Worm (Caenorhabditis elegans): ENCODE results near the gene npp-22.

DNA sequence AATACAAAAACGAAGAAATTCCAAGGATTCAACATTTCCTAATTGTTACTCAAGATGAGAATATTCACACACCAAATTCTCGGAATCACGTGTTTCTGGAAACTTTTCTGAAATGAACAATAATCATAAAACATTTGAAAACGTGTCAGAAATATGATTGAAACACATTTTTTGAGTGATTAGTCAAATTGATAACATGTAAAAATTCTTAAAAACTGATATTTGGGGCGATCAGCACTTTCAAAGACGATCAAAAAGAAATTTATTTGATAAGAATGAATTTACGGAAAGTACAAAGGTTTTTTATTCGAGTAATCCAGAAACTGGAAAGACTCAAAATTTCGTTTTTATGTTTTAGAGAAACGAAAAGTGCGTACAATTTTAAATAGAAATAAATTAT lies 17.5 kb downstream of the npp-22 start, which contains the start of gene tre-3:
- TF ChIP-seq med-1 (GFP tag; optimal IDR thresholded peaks at IDR 0.05; ENCODE audit: insufficient read depth): no peak
- no peak for TF ChIP-seq ref-1 (GFP tag; conservative IDR thresholded peaks at IDR 0.05)
- TF ChIP-seq T22C8.4 (GFP tag; IDR thresholded peaks at IDR 0.05): no peak
- no peak for TF ChIP-seq flt-1 (GFP tag; IDR thresholded peaks at IDR 0.05)
- TF ChIP-seq cog-1 (tag; optimal IDR thresholded peaks at IDR 0.05): no peak
